Worm (Caenorhabditis elegans): Measurements from ENCODE around the gene gst-13.

ce11 chrII:9236283-9236682, 5.0 kb downstream of the gst-13 start, which contains the start of gene T26C5.3:
- TF ChIP-seq med-1 (GFP tag; optimal IDR thresholded peaks at IDR 0.05; ENCODE audit: insufficient read depth) (no peak), flt-1 (GFP tag; IDR thresholded peaks at IDR 0.05) (no peak), ztf-23 (GFP tag; IDR thresholded peaks at IDR 0.05) (no peak), tab-1 (GFP tag; IDR thresholded peaks at IDR 0.05) (no peak), T22C8.4 (GFP tag; IDR thresholded peaks at IDR 0.05) (no peak), klf-2 (GFP tag; conservative IDR thresholded peaks at IDR 0.05) (no peak)

Measured in whole organism, midembryonic.